Worm (Caenorhabditis elegans): ENCODE results near the gene K02E2.1.
"Not testable (repeated sequence)": the region's sequence is repeated elsewhere in the genome, so short reads cannot be mapped to it uniquely, and the experiment has no call there.

Gene K02E2.1

ce11 chrV:20351195-20351594 is at the start of gene K02E2.1:
Gene K02E2.1 (plus strand): TSS chrV:20351495.
- TF ChIP-seq B0310.2 (tag; optimal IDR thresholded peaks at IDR 0.05): no peak
- no peak for TF ChIP-seq tra-4 (tag; optimal IDR thresholded peaks at IDR 0.05)
- no peak for TF ChIP-seq hmg-4 (GFP tag; optimal IDR thresholded peaks at IDR 0.05)
- TF ChIP-seq flt-1 (GFP tag; IDR thresholded peaks at IDR 0.05): no peak
- TF ChIP-seq ets-7 (tag; optimal IDR thresholded peaks at IDR 0.05): no peak
- no peak for TF ChIP-seq ceh-13 (GFP tag; optimal IDR thresholded peaks at IDR 0.05)
- TF ChIP-seq pes-1 (GFP tag; IDR thresholded peaks at IDR 0.05): no peak
- no peak for TF ChIP-seq sea-1 (GFP tag; conservative IDR thresholded peaks at IDR 0.05)
- TF ChIP-seq ama-1 (optimal IDR thresholded peaks at IDR 0.05): no peak
- no peak for TF ChIP-seq tbx-37 (GFP tag; conservative IDR thresholded peaks at IDR 0.05)

ce11 chrV:20303288-20303687 is 48.0 kb upstream of the K02E2.1 start, which contains the start of gene ZC15.3:
Gene ZC15.3 (plus strand): TSS chrV:20303588.
- not testable (repeated sequence) for TF ChIP-seq sea-1 (GFP tag; conservative IDR thresholded peaks at IDR 0.05); tbx-11 (GFP tag; IDR thresholded peaks at IDR 0.05); hmbx-1 (tag; optimal IDR thresholded peaks at IDR 0.05)

- TF ChIP-seq tbx-11 (GFP tag; IDR thresholded peaks at IDR 0.05): no peak
- TF ChIP-seq sea-1 (GFP tag; conservative IDR thresholded peaks at IDR 0.05): no peak
- no peak for TF ChIP-seq flt-1 (GFP tag; IDR thresholded peaks at IDR 0.05)
These were observed 45.5 kb upstream of the K02E2.1 start, which contains the start of gene ZC15.1 for ce11 chrV:20305803-20306202. Gene ZC15.1 (plus strand): TSS chrV:20306103.

ce11 chrV:20310575-20310974 is 40.7 kb upstream of the K02E2.1 start, which contains the start of gene ZC15.10:
Gene ZC15.10 (plus strand): TSS chrV:20310736.
- no peak for TF ChIP-seq hmg-4 (GFP tag; optimal IDR thresholded peaks at IDR 0.05)

DNA sequence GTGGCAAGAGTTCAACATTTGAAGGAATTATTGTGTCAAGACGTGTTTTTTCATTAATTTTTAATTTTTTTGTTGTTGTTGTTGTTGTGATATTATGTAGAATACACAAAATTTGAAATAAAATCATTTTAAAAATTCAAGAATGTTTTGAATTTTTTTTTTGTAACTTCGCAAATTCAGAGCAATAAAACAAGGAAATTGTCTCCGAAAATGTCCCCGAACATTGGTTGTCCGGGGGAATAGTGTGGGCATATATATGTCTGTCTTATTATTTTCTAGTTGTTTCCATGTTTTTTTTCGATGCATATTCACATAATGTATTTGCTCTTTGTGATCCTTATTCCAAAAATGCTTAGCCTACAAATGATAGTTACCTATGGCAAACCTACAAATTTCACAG is 39.8 kb upstream of the K02E2.1 start, which contains the start of gene clec-262:
clec-262 (plus strand) TSS at position 301 of the 400 bp plus-strand sequence.
- TF ChIP-seq ceh-13 (GFP tag; optimal IDR thresholded peaks at IDR 0.05) (no peak), scrt-1 (GFP tag; IDR thresholded peaks at IDR 0.05) (no peak), sea-1 (GFP tag; conservative IDR thresholded peaks at IDR 0.05) (no peak), tra-4 (tag; optimal IDR thresholded peaks at IDR 0.05) (no peak), pes-1 (GFP tag; IDR thresholded peaks at IDR 0.05) (no peak), aly-1 (tag; optimal IDR thresholded peaks at IDR 0.05) (no peak), hmbx-1 (tag; optimal IDR thresholded peaks at IDR 0.05) (no peak), ama-1 (optimal IDR thresholded peaks at IDR 0.05) (no peak), F13C5.2 (tag; optimal IDR thresholded peaks at IDR 0.05) (no peak), B0310.2 (tag; optimal IDR thresholded peaks at IDR 0.05) (no peak), hmg-4 (GFP tag; optimal IDR thresholded peaks at IDR 0.05) (no peak), ceh-36 (tag; optimal IDR thresholded peaks at IDR 0.05) (no peak), hnd-1 (tag; optimal IDR thresholded peaks at IDR 0.05) (no peak), tbx-11 (GFP tag; IDR thresholded peaks at IDR 0.05) (no peak), flt-1 (GFP tag; IDR thresholded peaks at IDR 0.05) (no peak), tbx-37 (GFP tag; conservative IDR thresholded peaks at IDR 0.05) (no peak), ets-7 (tag; optimal IDR thresholded peaks at IDR 0.05) (no peak)

ce11 chrV:20317442-20317841 is 33.9 kb upstream of the K02E2.1 start, which contains the start of gene Y113G7C.1:
Gene Y113G7C.1 (plus strand): TSS chrV:20317742.
- TF ChIP-seq F13C5.2 (tag; optimal IDR thresholded peaks at IDR 0.05) (no peak), hnd-1 (tag; optimal IDR thresholded peaks at IDR 0.05) (no peak), ets-7 (tag; optimal IDR thresholded peaks at IDR 0.05) (no peak), B0310.2 (tag; optimal IDR thresholded peaks at IDR 0.05) (no peak), pes-1 (GFP tag; IDR thresholded peaks at IDR 0.05) (no peak), ama-1 (optimal IDR thresholded peaks at IDR 0.05) (no peak), hmbx-1 (tag; optimal IDR thresholded peaks at IDR 0.05) (no peak)

DNA sequence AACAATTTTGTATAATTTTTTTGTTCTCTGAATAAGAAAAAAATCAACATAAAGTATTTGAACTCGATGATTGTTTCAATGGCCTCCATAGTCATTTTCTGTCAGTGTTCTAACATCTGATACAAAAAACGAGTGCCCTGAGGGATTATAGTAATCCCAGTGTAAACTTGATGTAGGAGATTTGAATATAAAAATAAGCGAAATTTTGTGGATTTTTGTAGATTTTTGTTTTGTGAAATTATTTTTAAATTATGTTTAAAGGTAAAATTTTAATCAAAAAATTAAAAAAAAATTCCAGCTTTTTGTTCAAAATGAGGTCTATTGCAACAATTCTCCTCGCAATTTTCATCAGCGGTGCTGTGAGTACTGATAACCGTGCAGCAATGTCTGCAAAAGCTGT is 25.9 kb upstream of the K02E2.1 start, which contains the start of gene Y38H6A.1:
Y38H6A.1 (plus strand) TSS at position 301 of the 400 bp plus-strand sequence.
- TF ChIP-seq hnd-1 (tag; optimal IDR thresholded peaks at IDR 0.05) (no peak), ama-1 (optimal IDR thresholded peaks at IDR 0.05) (no peak), flt-1 (GFP tag; IDR thresholded peaks at IDR 0.05) (no peak), hmg-4 (GFP tag; optimal IDR thresholded peaks at IDR 0.05) (no peak), tbx-37 (GFP tag; conservative IDR thresholded peaks at IDR 0.05) (no peak), ets-7 (tag; optimal IDR thresholded peaks at IDR 0.05) (no peak), ceh-36 (tag; optimal IDR thresholded peaks at IDR 0.05) (no peak), sea-1 (GFP tag; conservative IDR thresholded peaks at IDR 0.05) (no peak), F13C5.2 (tag; optimal IDR thresholded peaks at IDR 0.05) (no peak), hmbx-1 (tag; optimal IDR thresholded peaks at IDR 0.05) (no peak), scrt-1 (GFP tag; IDR thresholded peaks at IDR 0.05) (no peak), ceh-13 (GFP tag; optimal IDR thresholded peaks at IDR 0.05) (no peak), aly-1 (tag; optimal IDR thresholded peaks at IDR 0.05) (no peak), tra-4 (tag; optimal IDR thresholded peaks at IDR 0.05) (no peak), tbx-11 (GFP tag; IDR thresholded peaks at IDR 0.05) (no peak), pes-1 (GFP tag; IDR thresholded peaks at IDR 0.05) (no peak), B0310.2 (tag; optimal IDR thresholded peaks at IDR 0.05) (no peak)

- no peak for TF ChIP-seq pes-1 (GFP tag; IDR thresholded peaks at IDR 0.05)
- no peak for TF ChIP-seq tra-4 (tag; optimal IDR thresholded peaks at IDR 0.05)
- TF ChIP-seq hmg-4 (GFP tag; optimal IDR thresholded peaks at IDR 0.05): no peak
- no peak for TF ChIP-seq ets-7 (tag; optimal IDR thresholded peaks at IDR 0.05)
- TF ChIP-seq aly-1 (tag; optimal IDR thresholded peaks at IDR 0.05): no peak
- TF ChIP-seq ceh-36 (tag; optimal IDR thresholded peaks at IDR 0.05): no peak
- no peak for TF ChIP-seq sea-1 (GFP tag; conservative IDR thresholded peaks at IDR 0.05)
- TF ChIP-seq tbx-37 (GFP tag; conservative IDR thresholded peaks at IDR 0.05): no peak
- TF ChIP-seq flt-1 (GFP tag; IDR thresholded peaks at IDR 0.05): no peak
- no peak for TF ChIP-seq ceh-13 (GFP tag; optimal IDR thresholded peaks at IDR 0.05)
- no peak for TF ChIP-seq ama-1 (optimal IDR thresholded peaks at IDR 0.05)
- TF ChIP-seq hmbx-1 (tag; optimal IDR thresholded peaks at IDR 0.05): no peak
- no peak for TF ChIP-seq scrt-1 (GFP tag; IDR thresholded peaks at IDR 0.05)
- no peak for TF ChIP-seq B0310.2 (tag; optimal IDR thresholded peaks at IDR 0.05)
- TF ChIP-seq F13C5.2 (tag; optimal IDR thresholded peaks at IDR 0.05): no peak
- TF ChIP-seq tbx-11 (GFP tag; IDR thresholded peaks at IDR 0.05): no peak
These were observed 16.0 kb upstream of the K02E2.1 start, which contains the start of gene Y38H6A.5 for ce11 chrV:20335264-20335663. Gene Y38H6A.5 (minus strand): TSS chrV:20335364.

Data from whole organism, early embryonic.